Worm (Caenorhabditis elegans) whole organism, young adult: ENCODE data around the gene E02C12.19.

ENCODE experiments used
- B0019.2 ChIP-seq: fragments of 200-800 bp; sonication (Bioruptor generic); conservative IDR thresholded peaks from 2 replicates; pipeline ENCODE4 v1.3.6; 2022; ENCODE audit warnings: missing genetic modification reagents, missing genetic modification characterization, missing compliant biosample characterization
- B0336.3 ChIP-seq: fragments of 200-800 bp; sonication (Bioruptor generic); IDR thresholded peaks from 2 replicates; pipeline ENCODE4 v1.3.6; 2022; ENCODE audit warnings: missing genetic modification characterization, missing compliant biosample characterization
- C06A6.2 ChIP-seq: fragments of 200-800 bp; sonication (Bioruptor generic); conservative IDR thresholded peaks from 2 replicates; pipeline ENCODE4 v1.3.6; 2022; ENCODE audit warnings: missing genetic modification characterization, missing compliant biosample characterization
- F22D6.2 ChIP-seq: sonication (generic microtip); optimal IDR thresholded peaks from 2 replicates; lab custom pipeline; 2016; ENCODE audit warnings: mild to moderate bottlenecking, missing genetic modification characterization, missing compliant biosample characterization
- F23B12.7 ChIP-seq: sonication (generic microtip); optimal IDR thresholded peaks from 2 replicates; lab custom pipeline; 2017; ENCODE audit warnings: missing genetic modification characterization, mild to moderate bottlenecking, missing compliant biosample characterization, antibody characterized with exemption, moderate library complexity; ENCODE audit not compliant: insufficient read depth
- F37B4.10 ChIP-seq: fragments of 200-800 bp; sonication (Bioruptor generic); IDR thresholded peaks from 2 replicates; pipeline ENCODE4 v1.3.6; 2022; ENCODE audit warnings: missing genetic modification characterization, missing compliant biosample characterization
- F57A8.1 ChIP-seq: fragments of 200-800 bp; sonication (Bioruptor generic); optimal IDR thresholded peaks from 2 replicates; lab custom pipeline; 2018; ENCODE audit warnings: mild to moderate bottlenecking, missing genetic modification characterization, moderate library complexity, missing compliant biosample characterization
- T26A5.8 ChIP-seq: sonication (generic microtip); optimal IDR thresholded peaks from 2 replicates; lab custom pipeline; 2016; ENCODE audit warnings: missing genetic modification characterization, missing compliant biosample characterization
- Y56A3A.18 ChIP-seq: fragments of 200-800 bp; sonication (Bioruptor generic); IDR thresholded peaks from 2 replicates; pipeline ENCODE4 v1.3.6; 2022; ENCODE audit warnings: missing genetic modification reagents, missing genetic modification characterization, missing compliant biosample characterization
- akir-1 ChIP-seq: fragments of 200-800 bp; sonication (Bioruptor generic); optimal IDR thresholded peaks from 2 replicates; lab custom pipeline; 2018; ENCODE audit warnings: mild to moderate bottlenecking, missing genetic modification characterization, moderate library complexity, missing compliant biosample characterization
- aptf-3 ChIP-seq: fragments of 200-800 bp; sonication (Bioruptor generic); IDR thresholded peaks from 2 replicates; pipeline ENCODE4 v1.3.6; 2022; ENCODE audit warnings: missing genetic modification characterization, missing compliant biosample characterization
- athp-1 ChIP-seq: sonication (generic microtip); optimal IDR thresholded peaks from 2 replicates; lab custom pipeline; 2017; ENCODE audit warnings: mild to moderate bottlenecking, missing genetic modification characterization, missing compliant biosample characterization
- attf-5 ChIP-seq: fragments of 200-800 bp; sonication (Bioruptor generic); optimal IDR thresholded peaks from 2 replicates; lab custom pipeline; 2018; ENCODE audit warnings: mild to moderate bottlenecking, missing genetic modification characterization, missing compliant biosample characterization
- bed-2 ChIP-seq: fragments of 200-800 bp; sonication (Bioruptor generic); IDR thresholded peaks from 2 replicates; pipeline ENCODE4 v1.3.6; 2022; ENCODE audit warnings: missing genetic modification reagents, missing genetic modification characterization, missing compliant biosample characterization
- ceh-40 ChIP-seq: fragments of 200-800 bp; sonication (Bioruptor generic); IDR thresholded peaks from 2 replicates; pipeline ENCODE4 v1.3.6; 2022; ENCODE audit warnings: missing genetic modification characterization, missing compliant biosample characterization
- chd-7 ChIP-seq: sonication (generic microtip); optimal IDR thresholded peaks from 2 replicates; lab custom pipeline; 2016; ENCODE audit warnings: mild to moderate bottlenecking, missing genetic modification characterization, moderate library complexity, missing compliant biosample characterization
- dpl-1 ChIP-seq: fragments of 150-350 bp; optimal IDR thresholded peaks from 2 replicates; lab custom pipeline; 2014; ENCODE audit warnings: missing biosample characterization, missing genetic modification reagents, missing genetic modification characterization
- egl-18 ChIP-seq: fragments of 200-800 bp; sonication (Bioruptor generic); IDR thresholded peaks from 2 replicates; pipeline ENCODE4 v1.3.6; 2022; ENCODE audit warnings: missing genetic modification reagents, missing genetic modification characterization, missing compliant biosample characterization
- gei-17 ChIP-seq: fragments of 200-800 bp; sonication (Bioruptor generic); optimal IDR thresholded peaks from 2 replicates; lab custom pipeline; 2018; ENCODE audit warnings: mild to moderate bottlenecking, missing genetic modification characterization, missing compliant biosample characterization
- him-1 ChIP-seq: sonication (generic microtip); optimal IDR thresholded peaks from 2 replicates; lab custom pipeline; 2016; ENCODE audit warnings: missing genotype, missing genetic modification reagents, missing genetic modification characterization, missing compliant biosample characterization
- hlh-12 ChIP-seq: sonication (generic microtip); optimal IDR thresholded peaks from 2 replicates; lab custom pipeline; 2016; ENCODE audit warnings: missing genetic modification characterization, missing compliant biosample characterization
- hmg-1.2 ChIP-seq: fragments of 200-800 bp; sonication (Bioruptor generic); IDR thresholded peaks from 2 replicates; pipeline ENCODE4 v1.3.6; 2022; ENCODE audit warnings: missing genetic modification reagents, missing genetic modification characterization, missing compliant biosample characterization
- hrde-1 ChIP-seq: sonication (generic microtip); optimal IDR thresholded peaks from 2 replicates; lab custom pipeline; 2016; ENCODE audit warnings: missing genetic modification characterization, mild to moderate bottlenecking, missing compliant biosample characterization, moderate library complexity, missing genotype, missing genetic modification reagents, borderline replicate concordance
- hsf-1 ChIP-seq: fragments of 200-800 bp; sonication (Bioruptor generic); IDR thresholded peaks from 2 replicates; pipeline ENCODE4 v1.3.6; 2022; ENCODE audit warnings: missing genetic modification reagents, missing genetic modification characterization, missing compliant biosample characterization
- let-607 ChIP-seq, 2 experiments: fragments of 200-800 bp in 1 of 2; sonication (Bioruptor generic) in 1 of 2; sonication (generic microtip) in 1 of 2; optimal IDR thresholded peaks; 2 replicates each; lab custom pipeline; 2016 to 2018; ENCODE audit warnings: mild to moderate bottlenecking in 2 of 2, missing compliant biosample characterization in 2 of 2, missing genetic modification characterization in 2 of 2, moderate library complexity in 2 of 2, missing genotype in 1 of 2
- lin-26 ChIP-seq: fragments of 200-800 bp; sonication (Bioruptor generic); IDR thresholded peaks from 2 replicates; pipeline ENCODE4 v1.3.6; 2022; ENCODE audit warnings: missing genetic modification reagents, missing genetic modification characterization, missing compliant biosample characterization
- lin-54 ChIP-seq: fragments of 200-800 bp; sonication (Bioruptor generic); optimal IDR thresholded peaks from 2 replicates; lab custom pipeline; 2018; ENCODE audit warnings: mild to moderate bottlenecking, missing genetic modification characterization, missing compliant biosample characterization
- lir-1 ChIP-seq: fragments of 200-800 bp; sonication (Bioruptor generic); conservative IDR thresholded peaks from 2 replicates; pipeline ENCODE4 v1.3.6; 2022; ENCODE audit warnings: missing genetic modification reagents, missing genetic modification characterization, missing compliant biosample characterization
- lsl-1 ChIP-seq: fragments of 200-800 bp; sonication (Bioruptor generic); optimal IDR thresholded peaks from 2 replicates; lab custom pipeline; 2018; ENCODE audit warnings: mild to moderate bottlenecking, missing genetic modification characterization, moderate library complexity, missing compliant biosample characterization
- madf-10 ChIP-seq: sonication (generic microtip); optimal IDR thresholded peaks from 2 replicates; lab custom pipeline; 2016; ENCODE audit warnings: mild to moderate bottlenecking, missing genetic modification characterization, missing compliant biosample characterization
- madf-3 ChIP-seq: fragments of 200-800 bp; sonication (Bioruptor generic); IDR thresholded peaks from 2 replicates; pipeline ENCODE4 v1.3.6; 2022; ENCODE audit warnings: missing genetic modification reagents, missing genetic modification characterization, missing compliant biosample characterization
- nfya-2 ChIP-seq: fragments of 200-800 bp; sonication (Bioruptor generic); IDR thresholded peaks from 2 replicates; pipeline ENCODE4 v1.3.6; 2022; ENCODE audit warnings: missing genetic modification reagents, missing genetic modification characterization, missing compliant biosample characterization
- nfyb-1 ChIP-seq: fragments of 200-800 bp; sonication (Bioruptor generic); IDR thresholded peaks from 2 replicates; pipeline ENCODE4 v1.3.6; 2022; ENCODE audit warnings: missing genetic modification reagents, missing genetic modification characterization, missing compliant biosample characterization
- nhr-179 ChIP-seq: sonication (generic microtip); optimal IDR thresholded peaks from 2 replicates; lab custom pipeline; 2016; ENCODE audit warnings: mild to moderate bottlenecking, missing genetic modification characterization, missing compliant biosample characterization
- pha-4 ChIP-seq: fragments of 150-350 bp; sonication (generic microtip); optimal IDR thresholded peaks from 2 replicates; lab custom pipeline; 2014; ENCODE audit warnings: missing biosample characterization, missing genetic modification reagents, missing genetic modification characterization
- rec-8 ChIP-seq, 2 experiments: sonication (generic microtip); optimal IDR thresholded peaks; 2 replicates each; lab custom pipeline; 2016; ENCODE audit warnings: mild to moderate bottlenecking in 2 of 2, missing genetic modification characterization in 2 of 2, missing genetic modification reagents in 2 of 2, missing genotype in 2 of 2, missing biosample characterization in 1 of 2, missing compliant biosample characterization in 1 of 2, moderate library complexity in 1 of 2
- repo-1 ChIP-seq: sonication (generic microtip); optimal IDR thresholded peaks from 2 replicates; lab custom pipeline; 2017; ENCODE audit warnings: mild to moderate bottlenecking, missing genetic modification characterization, missing compliant biosample characterization
- sea-2 ChIP-seq: fragments of 200-800 bp; sonication (Bioruptor generic); IDR thresholded peaks from 2 replicates; pipeline ENCODE4 v1.3.6; 2022; ENCODE audit warnings: missing genetic modification characterization, missing compliant biosample characterization
- snpc-1.1 ChIP-seq: sonication (generic microtip); optimal IDR thresholded peaks from 2 replicates; lab custom pipeline; 2017; ENCODE audit warnings: missing genetic modification characterization, mild to moderate bottlenecking, missing compliant biosample characterization, antibody characterized with exemption, moderate library complexity, missing genotype, missing genetic modification reagents; ENCODE audit not compliant: insufficient read depth
- snpc-1.3 ChIP-seq: sonication (generic microtip); optimal IDR thresholded peaks from 2 replicates; lab custom pipeline; 2017; ENCODE audit warnings: missing genetic modification characterization, mild to moderate bottlenecking, missing compliant biosample characterization, antibody characterized with exemption, moderate library complexity, missing genotype, missing genetic modification reagents; ENCODE audit not compliant: insufficient read depth
- snpc-3.4 ChIP-seq: sonication (generic microtip); optimal IDR thresholded peaks from 2 replicates; lab custom pipeline; 2017; ENCODE audit warnings: missing genetic modification characterization, mild to moderate bottlenecking, missing compliant biosample characterization, antibody characterized with exemption, moderate library complexity, missing genotype, missing genetic modification reagents
- tbp1 ChIP-seq: fragments of 200-800 bp; sonication (Bioruptor generic); optimal IDR thresholded peaks from 2 replicates; lab custom pipeline; 2018; ENCODE audit warnings: mild to moderate bottlenecking, missing genetic modification characterization, missing compliant biosample characterization
- ztf-28 ChIP-seq: fragments of 200-800 bp; sonication (Bioruptor generic); IDR thresholded peaks from 2 replicates; pipeline ENCODE4 v1.3.6; 2022; ENCODE audit warnings: missing genetic modification reagents, missing genetic modification characterization, missing compliant biosample characterization
- ztf-3 ChIP-seq: fragments of 200-800 bp; sonication (Bioruptor generic); optimal IDR thresholded peaks from 2 replicates; lab custom pipeline; 2018; ENCODE audit warnings: mild to moderate bottlenecking, missing genetic modification characterization, missing compliant biosample characterization
- ztf-6 ChIP-seq: fragments of 200-800 bp; sonication (Bioruptor generic); IDR thresholded peaks from 2 replicates; pipeline ENCODE4 v1.3.6; 2022; ENCODE audit warnings: missing genetic modification reagents, missing genetic modification characterization, missing compliant biosample characterization

E02C12.19 gene

ce11 chrV:9406890-9407289, 30.6 kb upstream of the E02C12.19 start (continued):
- TF ChIP-seq ceh-40 (GFP tag; lab: Robert Waterston, UW) (no peak), hrde-1 (tag; lab: Kevin White, UChicago) (no peak), T26A5.8 (tag; lab: Kevin White, UChicago) (no peak), hlh-12 (tag; lab: Kevin White, UChicago) (no peak), B0336.3 (GFP tag; lab: Robert Waterston, UW) (no peak), snpc-3.4 (tag; lab: Kevin White, UChicago) (no peak), B0019.2 (GFP tag; lab: Robert Waterston, UW) (no peak), egl-18 (GFP tag; lab: Robert Waterston, UW) (no peak), gei-17 (GFP tag; lab: Kevin White, UChicago) (no peak), lin-26 (GFP tag; lab: Robert Waterston, UW) (no peak), pha-4 (tag; lab: Kevin White, UChicago) (no peak), F57A8.1 (GFP tag; lab: Kevin White, UChicago) (no peak), repo-1 (tag; lab: Kevin White, UChicago) (no peak), lin-54 (GFP tag; lab: Kevin White, UChicago) (no peak), hmg-1.2 (peak; percentile 42; the same call in 1 of the 2 replicates), tbp1 (GFP tag; lab: Kevin White, UChicago) (peak; percentile 89), aptf-3 (GFP tag; lab: Robert Waterston, UW) (no peak), lir-1 (GFP tag; lab: Robert Waterston, UW) (no peak), him-1 (tag; lab: Kevin White, UChicago) (peak; percentile 82), bed-2 (GFP tag; lab: Robert Waterston, UW) (no peak), Y56A3A.18 (GFP tag; lab: Robert Waterston, UW) (no peak), madf-10 (tag; lab: Kevin White, UChicago) (no peak), ztf-3 (GFP tag; lab: Kevin White, UChicago) (no peak), sea-2 (GFP tag; lab: Robert Waterston, UW) (no peak), snpc-1.1 (tag; lab: Kevin White, UChicago) (no peak), athp-1 (tag; lab: Kevin White, UChicago) (no peak), chd-7 (no peak), let-607 (tag; optimal IDR thresholded peaks at IDR 0.05; lab: Kevin White, UChicago) (no peak), ztf-6 (GFP tag; lab: Robert Waterston, UW) (no peak), lsl-1 (GFP tag; lab: Kevin White, UChicago) (peak; percentile 6)
- TF ChIP-seq, all 124 proteins: peak for 11

- no peak for TF ChIP-seq akir-1
- TF ChIP-seq madf-3 (GFP tag; lab: Robert Waterston, UW): no peak
- no peak for TF ChIP-seq hmg-1.2
- no peak for TF ChIP-seq hrde-1 (tag; lab: Kevin White, UChicago)
- no peak for TF ChIP-seq nfya-2
- TF ChIP-seq snpc-1.3 (tag; lab: Kevin White, UChicago): no peak
- TF ChIP-seq nfyb-1: no peak
- TF ChIP-seq F23B12.7: no peak
- TF ChIP-seq F22D6.2 (tag; lab: Kevin White, UChicago): no peak
- TF ChIP-seq hsf-1 (GFP tag; lab: Robert Waterston, UW): no peak
- TF ChIP-seq ztf-28 (GFP tag; lab: Robert Waterston, UW): no peak
- no peak for TF ChIP-seq F37B4.10 (GFP tag; lab: Robert Waterston, UW)
- TF ChIP-seq C06A6.2 (GFP tag; lab: Robert Waterston, UW): no peak
- TF ChIP-seq nhr-179: no peak
- TF ChIP-seq attf-5 (GFP tag; lab: Kevin White, UChicago): no peak
- TF ChIP-seq rec-8 (tag; optimal IDR thresholded peaks at IDR 0.05; lab: Kevin White, UChicago): no peak
- TF ChIP-seq dpl-1 (GFP tag; lab: Kevin White, UChicago): no peak
- TF ChIP-seq, all 124 proteins: peak for 0
These were observed 23.6 kb upstream of the E02C12.19 start, which contains the start of gene trpp-4 for ce11 chrV:9399886-9400373. trpp-4 (plus strand) TSS chrV:9400327.
